Worm (Caenorhabditis elegans): ENCODE results near the gene sam-4.

DNA sequence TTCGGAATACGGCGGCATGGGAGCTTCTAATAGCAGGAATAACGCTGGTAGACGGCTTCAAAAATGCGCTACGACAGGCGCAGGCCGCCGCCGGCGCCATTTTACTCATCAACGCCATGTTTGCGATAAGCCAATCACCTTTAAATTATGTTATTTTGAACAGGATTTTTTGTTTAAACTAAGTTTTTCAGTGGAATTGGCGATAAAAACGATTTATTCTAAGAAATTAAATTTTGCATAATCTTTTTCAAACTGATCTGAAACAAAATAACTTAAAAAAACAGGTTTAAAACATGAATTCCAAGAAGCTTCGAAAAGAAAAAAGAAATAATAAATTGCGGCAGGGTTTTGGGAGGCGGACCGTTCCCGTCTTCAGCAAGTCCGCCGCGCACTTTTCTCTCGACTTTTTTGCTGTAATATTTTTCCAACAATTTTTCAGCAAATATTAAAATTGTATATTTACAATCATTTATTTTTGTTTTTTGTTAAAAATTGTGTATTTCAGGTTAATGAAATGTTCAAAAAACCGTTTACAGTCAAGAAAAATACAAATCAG is 42.2 kb upstream of the sam-4 start, which contains the start of the genes ndub-5 and eif-2D:
- TF ChIP-seq ceh-16 (tag; optimal IDR thresholded peaks at IDR 0.05), result no peak
- TF ChIP-seq unc-39 (tag; optimal IDR thresholded peaks at IDR 0.05), result no peak
- TF ChIP-seq elt-1 (tag; optimal IDR thresholded peaks at IDR 0.05), result no peak
- TF ChIP-seq ama-1 (optimal IDR thresholded peaks at IDR 0.05), result no peak
